Fruit fly (Drosophila melanogaster): ENCODE measurements around the gene Pdp1.

Gene Pdp1

DNA sequence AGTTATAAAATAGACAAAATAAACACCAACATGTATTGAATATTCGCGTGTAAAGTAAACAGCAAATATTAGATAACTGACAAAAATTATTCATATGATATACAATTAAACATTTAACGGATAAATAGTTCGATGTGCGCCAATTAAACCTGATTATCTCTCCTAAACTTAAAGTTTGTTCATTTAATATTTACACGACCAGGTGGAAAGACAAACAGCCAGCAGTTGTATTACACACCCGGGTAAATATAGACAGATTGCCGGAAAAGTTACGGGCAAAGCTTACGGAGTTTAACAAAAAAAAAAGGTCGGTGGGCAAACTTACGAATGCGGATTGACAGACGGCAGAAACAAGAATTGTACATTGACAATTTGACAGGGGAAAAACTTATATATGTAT lies 14.9 kb upstream of the Pdp1 start (continued):
- no peak for TF ChIP-seq lola (GFP tag; optimal IDR thresholded peaks at IDR 0.05)
- TF ChIP-seq Poxn (GFP tag; IDR thresholded peaks at IDR 0.05) = no peak
- TF ChIP-seq E2f1 (GFP tag; IDR thresholded peaks at IDR 0.05) = peak; percentile 37; the same call in 1 of the 2 replicates
- TF ChIP-seq maf-S (GFP tag; optimal IDR thresholded peaks at IDR 0.05) = no peak
- peak; percentile 50 for TF ChIP-seq pho (GFP tag; optimal IDR thresholded peaks at IDR 0.05)
- TF ChIP-seq CG31224 (GFP tag; IDR thresholded peaks at IDR 0.05) = no peak
- TF ChIP-seq CG9215 (GFP tag; IDR thresholded peaks at IDR 0.05) = no peak
- no peak for TF ChIP-seq CG4617 (GFP tag; optimal IDR thresholded peaks at IDR 0.05; ENCODE audit: borderline replicate concordance)
- no peak for TF ChIP-seq CG7357 (GFP tag; IDR thresholded peaks at IDR 0.05)
- TF ChIP-seq Oli (tag; optimal IDR thresholded peaks at IDR 0.05) = peak; percentile 38
- peak; percentile 56 for TF ChIP-seq bcd (GFP tag; optimal IDR thresholded peaks at IDR 0.05)
- no peak for TF ChIP-seq CG12155 (GFP tag; optimal IDR thresholded peaks at IDR 0.05)
- TF ChIP-seq CG18764 (GFP tag; optimal IDR thresholded peaks at IDR 0.05) = peak; percentile 53
- TF ChIP-seq Hr39 (optimal IDR thresholded peaks at IDR 0.05) = no peak
- peak; percentile 28 for TF ChIP-seq CG12744 (GFP tag; optimal IDR thresholded peaks at IDR 0.05)
- peak; percentile 45 for TF ChIP-seq CG6254 (GFP tag; optimal IDR thresholded peaks at IDR 0.05)
- peak; percentile 85 for TF ChIP-seq MTF-1 (GFP tag; optimal IDR thresholded peaks at IDR 0.05; ENCODE audit: borderline replicate concordance)
- no peak for TF ChIP-seq CG14441 (GFP tag; IDR thresholded peaks at IDR 0.05)
- no peak for TF ChIP-seq sisA (GFP tag; IDR thresholded peaks at IDR 0.05)
- TF ChIP-seq ac (GFP tag; optimal IDR thresholded peaks at IDR 0.05) = no peak
- TF ChIP-seq CG1602 (GFP tag; optimal IDR thresholded peaks at IDR 0.05) = no peak
- no peak for TF ChIP-seq sens (GFP tag)
- no peak for TF ChIP-seq grn (GFP tag; optimal IDR thresholded peaks at IDR 0.05)
- TF ChIP-seq BtbVII (GFP tag; optimal IDR thresholded peaks at IDR 0.05) = peak; percentile 90
- TF ChIP-seq Fer3 (tag; optimal IDR thresholded peaks at IDR 0.05) = peak; percentile 81
- TF ChIP-seq ap (GFP tag; IDR thresholded peaks at IDR 0.05) = no peak
- peak; percentile 18 for TF ChIP-seq CG18476 (GFP tag; optimal IDR thresholded peaks at IDR 0.05)
- no peak for TF ChIP-seq CG4730 (GFP tag; IDR thresholded peaks at IDR 0.05)
- TF ChIP-seq stc (GFP tag; IDR thresholded peaks at IDR 0.05) = peak; percentile 35; the same call in 1 of the 2 replicates
- peak; percentile 78 for TF ChIP-seq CG10147 (GFP tag; optimal IDR thresholded peaks at IDR 0.05)
- peak; percentile 44 for TF ChIP-seq psq (GFP tag; optimal IDR thresholded peaks at IDR 0.05)
- TF ChIP-seq br (optimal IDR thresholded peaks at IDR 0.05) = no peak
- TF ChIP-seq schlank (tag; optimal IDR thresholded peaks at IDR 0.05) = peak; percentile 74
- TF ChIP-seq lmd (GFP tag; IDR thresholded peaks at IDR 0.05) = no peak
- no peak for TF ChIP-seq CG30403 (GFP tag; optimal IDR thresholded peaks at IDR 0.05)
- TF ChIP-seq Mes4 (GFP tag; optimal IDR thresholded peaks at IDR 0.05) = peak; percentile 10
- TF ChIP-seq slbo (GFP tag; IDR thresholded peaks at IDR 0.05) = peak; percentile 20; the same call in 1 of the 2 replicates
- no peak for TF ChIP-seq Hmx (GFP tag; optimal IDR thresholded peaks at IDR 0.05)
- TF ChIP-seq CG3726 (GFP tag; IDR thresholded peaks at IDR 0.05) = peak; percentile 38; the same call in 1 of the 3 replicates
- TF ChIP-seq C15 (GFP tag; IDR thresholded peaks at IDR 0.05) = peak; percentile 37; the same call in 1 of the 3 replicates
- TF ChIP-seq CG9437 (GFP tag; optimal IDR thresholded peaks at IDR 0.05) = no peak
- no peak for TF ChIP-seq MESR4 (GFP tag; optimal IDR thresholded peaks at IDR 0.05)
- TF ChIP-seq kah (GFP tag; optimal IDR thresholded peaks at IDR 0.05) = peak; percentile 21
- TF ChIP-seq CG15269 (tag; optimal IDR thresholded peaks at IDR 0.05) = peak; percentile 85
- peak; percentile 86 for TF ChIP-seq seq (GFP tag; IDR thresholded peaks at IDR 0.05)
- peak; percentile 18 for TF ChIP-seq CG3163 (GFP tag; optimal IDR thresholded peaks at IDR 0.05)
- no peak for TF ChIP-seq CG8944 (GFP tag; optimal IDR thresholded peaks at IDR 0.05)
- no peak for TF ChIP-seq pnt (GFP tag; optimal IDR thresholded peaks at IDR 0.05)
- TF ChIP-seq gcm (GFP tag; optimal IDR thresholded peaks at IDR 0.05) = peak; percentile 22
- no peak for TF ChIP-seq Doc3 (GFP tag; IDR thresholded peaks at IDR 0.05; ENCODE audit: partially characterized antibody)
- TF ChIP-seq CG8089 (GFP tag; optimal IDR thresholded peaks at IDR 0.05) = no peak
- 0 out of 2 replicates have a peak, but pooled peaks have one; percentile 13 for TF ChIP-seq toy (GFP tag; IDR thresholded peaks at IDR 0.05)
- no peak for TF ChIP-seq Sry-β (GFP tag; optimal IDR thresholded peaks at IDR 0.05)
